Worm (Caenorhabditis elegans) whole organism, late embryonic: Measurements from ENCODE around the gene str-227.

Experiments
- dve-1 ChIP-seq: sonication (generic microtip); optimal IDR thresholded peaks from 2 replicates; lab custom pipeline; 2017; ENCODE audit warnings: antibody characterized with exemption, mild to moderate bottlenecking, missing genetic modification characterization, missing compliant biosample characterization
- lin-11 ChIP-seq: fragments of 200-800 bp; sonication (Bioruptor generic); optimal IDR thresholded peaks from 2 replicates; lab custom pipeline; 2018; ENCODE audit warnings: mild to moderate bottlenecking, missing genetic modification characterization, missing compliant biosample characterization

DNA sequence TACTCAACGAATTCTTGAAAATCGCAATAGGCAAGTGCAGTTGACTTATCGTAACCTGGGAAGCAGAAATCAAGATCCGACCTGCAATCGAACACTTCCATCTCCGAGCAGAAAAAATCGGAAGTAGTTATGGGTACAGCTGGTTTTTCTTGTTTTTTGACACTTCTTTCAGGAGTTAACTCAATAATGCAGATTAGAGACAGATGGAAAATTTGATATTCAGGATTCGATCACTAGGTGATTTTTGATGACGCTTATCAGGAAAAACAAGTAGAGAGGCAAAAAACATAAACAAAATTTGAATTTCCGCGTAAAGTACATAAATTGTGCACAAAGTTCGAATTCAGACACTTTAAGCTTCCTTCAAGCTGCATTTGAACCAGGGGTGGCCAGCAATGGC is 30.8 kb downstream of the str-227 start, which contains the start of gene srw-130:
- TF ChIP-seq dve-1 (no peak), lin-11 (no peak)
